Worm (Caenorhabditis elegans) whole organism, late embryonic: ENCODE measurements around the gene F28A10.13.

ENCODE experiments used
- F13H6.1 ChIP-seq: sonication (generic microtip); optimal IDR thresholded peaks from 2 replicates; lab custom pipeline; 2016; ENCODE audit warnings: missing genetic modification characterization, missing compliant biosample characterization
- ceh-19 ChIP-seq: fragments of 200-800 bp; sonication (Bioruptor generic); optimal IDR thresholded peaks from 2 replicates; lab custom pipeline; 2018; ENCODE audit warnings: mild to moderate bottlenecking, missing genetic modification characterization, missing compliant biosample characterization
- ceh-30 ChIP-seq: fragments of 150-350 bp; optimal IDR thresholded peaks from 2 replicates; lab custom pipeline; 2014; ENCODE audit warnings: missing biosample characterization, missing genetic modification characterization
- ceh-9 ChIP-seq: sonication (generic microtip); optimal IDR thresholded peaks from 2 replicates; lab custom pipeline; 2016; ENCODE audit warnings: mild to moderate bottlenecking, missing genetic modification characterization, inconsistent platforms, missing compliant biosample characterization
- fkh-6 ChIP-seq: sonication (generic microtip); optimal IDR thresholded peaks from 2 replicates; lab custom pipeline; 2016; ENCODE audit warnings: missing genetic modification characterization, missing compliant biosample characterization
- hlh-13 ChIP-seq: fragments of 200-800 bp; sonication (Bioruptor generic); optimal IDR thresholded peaks from 2 replicates; lab custom pipeline; 2018; ENCODE audit warnings: mild to moderate bottlenecking, missing genetic modification characterization, missing compliant biosample characterization
- madf-2 ChIP-seq: sonication (generic microtip); optimal IDR thresholded peaks from 2 replicates; lab custom pipeline; 2017; ENCODE audit warnings: missing genetic modification characterization, missing compliant biosample characterization
- pag-3 ChIP-seq: sonication (generic microtip); optimal IDR thresholded peaks from 2 replicates; lab custom pipeline; 2016; ENCODE audit warnings: missing compliant biosample characterization, missing genetic modification characterization, borderline replicate concordance
- pha-4 ChIP-seq: fragments of 150-350 bp; optimal IDR thresholded peaks from 2 replicates; lab custom pipeline; 2018; ENCODE audit warnings: missing biosample characterization, missing genetic modification reagents, missing genetic modification characterization
- tbx-2 ChIP-seq: sonication (generic microtip); optimal IDR thresholded peaks from 2 replicates; lab custom pipeline; 2016; ENCODE audit warnings: missing genetic modification characterization, missing compliant biosample characterization
- tbx-7 ChIP-seq: sonication (generic microtip); optimal IDR thresholded peaks from 2 replicates; lab custom pipeline; 2016; ENCODE audit warnings: missing genotype, missing genetic modification characterization, missing compliant biosample characterization

DNA sequence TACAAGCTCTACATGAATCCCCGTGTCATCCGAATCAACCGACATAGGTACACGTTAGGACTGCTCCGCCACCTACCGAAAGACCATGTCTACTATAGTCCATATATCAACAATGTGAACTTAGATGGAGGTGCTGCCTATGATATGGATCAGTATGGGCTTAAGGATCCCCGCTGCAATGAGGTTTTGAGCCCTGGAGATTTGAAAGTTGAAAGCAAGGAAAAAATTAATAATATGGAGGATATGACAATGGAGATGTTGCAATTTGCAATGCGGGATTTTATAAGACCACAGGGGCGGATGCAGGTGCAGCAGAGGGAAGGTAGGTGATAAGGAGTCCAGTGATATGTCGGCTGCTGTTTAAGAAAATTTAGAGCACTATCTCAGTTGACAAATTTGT is 20.7 kb downstream of the F28A10.13 start:
- TF ChIP-seq F13H6.1 (tag; lab: Kevin White, UChicago): no peak
- no peak for TF ChIP-seq pha-4 (tag; lab: Kevin White, UChicago)
- no peak for TF ChIP-seq hlh-13 (GFP tag; lab: Kevin White, UChicago)
- TF ChIP-seq fkh-6 (tag; lab: Kevin White, UChicago): no peak
- TF ChIP-seq tbx-2 (tag; lab: Kevin White, UChicago): no peak
- no peak for TF ChIP-seq ceh-19
- TF ChIP-seq madf-2 (tag; lab: Kevin White, UChicago): no peak
- no peak for TF ChIP-seq tbx-7 (tag; lab: Kevin White, UChicago)
- no peak for TF ChIP-seq pag-3 (tag; lab: Kevin White, UChicago)
- TF ChIP-seq ceh-9: no peak
- TF ChIP-seq ceh-30: no peak
